Worm (Caenorhabditis elegans) whole organism, L1 larva: ENCODE data around the gene ufl-1.
A peak's percentile ranks its signal among the peaks of the same experiment; 100 is the strongest.

Experiments used
- C04F5.9 ChIP-seq: sonication (generic microtip); optimal IDR thresholded peaks from 2 replicates; lab custom pipeline; 2016; ENCODE audit warnings: missing genetic modification characterization, missing compliant biosample characterization
- C34B4.2 ChIP-seq: sonication (generic microtip); optimal IDR thresholded peaks from 2 replicates; lab custom pipeline; 2017; ENCODE audit warnings: mild to moderate bottlenecking, missing genetic modification characterization, missing compliant biosample characterization
- F16B12.6 ChIP-seq: fragments of 150-350 bp; optimal IDR thresholded peaks from 2 replicates; lab custom pipeline; 2014; ENCODE audit warnings: missing biosample characterization, missing genetic modification characterization
- aha-1 ChIP-seq: fragments of 150-350 bp; optimal IDR thresholded peaks from 2 replicates; lab custom pipeline; 2014; ENCODE audit warnings: missing biosample characterization, missing genetic modification characterization
- aly-2 ChIP-seq: fragments of 150-350 bp; optimal IDR thresholded peaks from 2 replicates; lab custom pipeline; 2014; ENCODE audit warnings: missing biosample characterization, missing genetic modification characterization
- ama-1 ChIP-seq: fragments of 150-350 bp; optimal IDR thresholded peaks from 2 replicates; lab custom pipeline; 2014
- blmp-1 ChIP-seq: fragments of 150-350 bp; optimal IDR thresholded peaks from 2 replicates; lab custom pipeline; 2014; ENCODE audit warnings: missing biosample characterization, missing genetic modification characterization
- ceh-90 ChIP-seq: sonication (generic microtip); optimal IDR thresholded peaks from 2 replicates; lab custom pipeline; 2016; ENCODE audit warnings: missing genetic modification characterization, missing compliant biosample characterization
- ces-1 ChIP-seq: fragments of 150-350 bp; optimal IDR thresholded peaks from 2 replicates; lab custom pipeline; 2014; ENCODE audit warnings: missing biosample characterization, missing genetic modification reagents, missing genetic modification characterization
- dsc-1 ChIP-seq: sonication (generic microtip); optimal IDR thresholded peaks from 2 replicates; lab custom pipeline; 2016; ENCODE audit warnings: mild to moderate bottlenecking, missing genetic modification characterization, missing compliant biosample characterization
- efl-1 ChIP-seq, 4 experiments: fragments of 150-350 bp; optimal IDR thresholded peaks in 3 of 4; peaks in 1 of 4; 1 replicate in 1 of 4; 2 replicates in 3 of 4; lab custom pipeline; 2014; ENCODE audit warnings: missing biosample characterization in 2 of 4, missing genetic modification characterization in 2 of 4, missing genetic modification reagents in 2 of 4
- egl-27 ChIP-seq, 2 experiments: fragments of 150-350 bp in 1 of 2; sonication (generic microtip); optimal IDR thresholded peaks; 3 replicates each; lab custom pipeline; 2017 to 2018; ENCODE audit warnings: missing biosample characterization in 2 of 2, missing genetic modification characterization in 2 of 2, missing genetic modification reagents in 2 of 2
- ets-5 ChIP-seq: fragments of 200-800 bp; sonication (Bioruptor generic); IDR thresholded peaks from 2 replicates; pipeline ENCODE4 v1.3.6; 2022; ENCODE audit warnings: missing genetic modification characterization, missing compliant biosample characterization
- fkh-10 ChIP-seq: sonication (generic microtip); optimal IDR thresholded peaks from 2 replicates; lab custom pipeline; 2017; ENCODE audit warnings: missing biosample characterization, missing genetic modification reagents, missing genetic modification characterization
- fkh-8 ChIP-seq: sonication (generic microtip); optimal IDR thresholded peaks from 2 replicates; lab custom pipeline; 2016; ENCODE audit warnings: mild to moderate bottlenecking, missing genetic modification characterization, missing compliant biosample characterization
- grh-1 ChIP-seq: fragments of 200-800 bp; sonication (Bioruptor generic); IDR thresholded peaks from 2 replicates; pipeline ENCODE4 v1.3.6; 2022; ENCODE audit warnings: missing genetic modification reagents, missing genetic modification characterization, missing compliant biosample characterization
- hlh-4 ChIP-seq: sonication (generic microtip); optimal IDR thresholded peaks from 2 replicates; lab custom pipeline; 2016; ENCODE audit warnings: mild to moderate bottlenecking, missing genetic modification characterization, missing compliant biosample characterization
- irx-1 ChIP-seq: sonication (generic microtip); optimal IDR thresholded peaks from 2 replicates; lab custom pipeline; 2016; ENCODE audit warnings: missing genetic modification characterization, missing compliant biosample characterization
- isw-1 ChIP-seq: fragments of 200-800 bp; sonication (Bioruptor generic); IDR thresholded peaks from 2 replicates; pipeline ENCODE4 v1.3.6; 2022; ENCODE audit warnings: missing genetic modification characterization, missing compliant biosample characterization
- jun-1 ChIP-seq: fragments of 150-350 bp; optimal IDR thresholded peaks from 2 replicates; lab custom pipeline; 2014; ENCODE audit warnings: missing biosample characterization, missing genetic modification reagents, missing genetic modification characterization
- lin-13 ChIP-seq: fragments of 150-350 bp; optimal IDR thresholded peaks from 2 replicates; lab custom pipeline; 2014; ENCODE audit warnings: missing biosample characterization, missing genetic modification reagents, missing genetic modification characterization
- lin-14 ChIP-seq: fragments of 200-800 bp; sonication (Bioruptor generic); optimal IDR thresholded peaks from 2 replicates; lab custom pipeline; 2018; ENCODE audit warnings: mild to moderate bottlenecking, missing genetic modification characterization, moderate library complexity, missing compliant biosample characterization
- lin-15B ChIP-seq: fragments of 150-350 bp; sonication (generic microtip); optimal IDR thresholded peaks from 3 replicates; lab custom pipeline; 2014; ENCODE audit warnings: missing biosample characterization, missing genetic modification characterization
- lin-35 ChIP-seq, 2 experiments: fragments of 150-350 bp; optimal IDR thresholded peaks; 2 replicates each; lab custom pipeline; 2014; ENCODE audit warnings: missing biosample characterization in 2 of 2, missing genetic modification characterization in 2 of 2, missing genetic modification reagents in 2 of 2
- lin-39 ChIP-seq: fragments of 150-350 bp; optimal IDR thresholded peaks from 2 replicates; lab custom pipeline; 2014; ENCODE audit warnings: missing biosample characterization, missing genetic modification reagents, missing genetic modification characterization
- lir-3 ChIP-seq: sonication (generic microtip); optimal IDR thresholded peaks from 2 replicates; lab custom pipeline; 2016; ENCODE audit warnings: mild to moderate bottlenecking, missing genetic modification characterization, moderate library complexity, missing compliant biosample characterization; ENCODE audit not compliant: poor library complexity
- mab-9 ChIP-seq: fragments of 200-800 bp; sonication (Bioruptor generic); IDR thresholded peaks from 2 replicates; pipeline ENCODE4 v1.3.6; 2022; ENCODE audit warnings: missing genetic modification reagents, missing genetic modification characterization, missing compliant biosample characterization
- mdl-1 ChIP-seq, 2 experiments: fragments of 150-350 bp; optimal IDR thresholded peaks; 2 replicates each; lab custom pipeline; 2014 to 2017; ENCODE audit warnings: missing biosample characterization in 2 of 2, missing genetic modification characterization in 2 of 2, inconsistent platforms in 1 of 2
- mef-2 ChIP-seq: fragments of 150-350 bp; optimal IDR thresholded peaks from 2 replicates; lab custom pipeline; 2014; ENCODE audit warnings: missing biosample characterization, missing genetic modification characterization
- mep-1 ChIP-seq: fragments of 150-350 bp; optimal IDR thresholded peaks from 2 replicates; lab custom pipeline; 2014; ENCODE audit warnings: missing biosample characterization, missing genetic modification characterization
- nhr-11 ChIP-seq: fragments of 150-350 bp; optimal IDR thresholded peaks from 2 replicates; lab custom pipeline; 2014; ENCODE audit warnings: missing biosample characterization, missing genetic modification characterization
- nhr-19 ChIP-seq: fragments of 200-800 bp; sonication (Bioruptor generic); conservative IDR thresholded peaks from 2 replicates; pipeline ENCODE4 v1.3.6; 2022; ENCODE audit warnings: missing genetic modification characterization, missing compliant biosample characterization
- nhr-237 ChIP-seq: fragments of 150-350 bp; optimal IDR thresholded peaks from 2 replicates; lab custom pipeline; 2014; ENCODE audit warnings: missing biosample characterization, missing genetic modification characterization
- nhr-28 ChIP-seq: fragments of 150-350 bp; optimal IDR thresholded peaks from 2 replicates; lab custom pipeline; 2014; ENCODE audit warnings: missing biosample characterization, missing genetic modification characterization
- nhr-71 ChIP-seq: sonication (generic microtip); optimal IDR thresholded peaks from 2 replicates; lab custom pipeline; 2016; ENCODE audit warnings: mild to moderate bottlenecking, missing genetic modification characterization, moderate library complexity, missing compliant biosample characterization
- nhr-76 ChIP-seq: sonication (generic microtip); optimal IDR thresholded peaks from 2 replicates; lab custom pipeline; 2017; ENCODE audit warnings: missing biosample characterization, missing genetic modification characterization
- nhr-84 ChIP-seq: sonication (generic microtip); optimal IDR thresholded peaks from 2 replicates; lab custom pipeline; 2017; ENCODE audit warnings: missing biosample characterization, missing genetic modification characterization
- nhr-85 ChIP-seq: sonication (generic microtip); peaks from one replicate; lab custom pipeline; 2016; ENCODE audit warnings: missing genetic modification characterization, inconsistent platforms, missing compliant biosample characterization
- nhr-90 ChIP-seq: sonication (generic microtip); optimal IDR thresholded peaks from 2 replicates; lab custom pipeline; 2016; ENCODE audit warnings: mild to moderate bottlenecking, missing genetic modification characterization, missing compliant biosample characterization; ENCODE audit not compliant: poor library complexity
- pag-3 ChIP-seq: sonication (generic microtip); optimal IDR thresholded peaks from 2 replicates; lab custom pipeline; 2017; ENCODE audit warnings: missing genetic modification characterization, mild to moderate bottlenecking, missing compliant biosample characterization, antibody characterized with exemption, borderline replicate concordance; ENCODE audit not compliant: insufficient read depth
- pax-3 ChIP-seq: fragments of 200-800 bp; sonication (Bioruptor generic); optimal IDR thresholded peaks from 2 replicates; lab custom pipeline; 2018; ENCODE audit warnings: mild to moderate bottlenecking, missing genetic modification characterization, moderate library complexity, missing compliant biosample characterization
- skn-1 ChIP-seq: fragments of 150-350 bp; optimal IDR thresholded peaks from 2 replicates; lab custom pipeline; 2014; ENCODE audit warnings: missing biosample characterization, missing genetic modification characterization
- snu-23 ChIP-seq: sonication (generic microtip); optimal IDR thresholded peaks from 2 replicates; lab custom pipeline; 2016; ENCODE audit warnings: missing genetic modification characterization, missing compliant biosample characterization
- sox-4 ChIP-seq: sonication (generic microtip); optimal IDR thresholded peaks from 2 replicates; lab custom pipeline; 2016; ENCODE audit warnings: missing genetic modification characterization, missing compliant biosample characterization
- sptf-1 ChIP-seq: fragments of 150-350 bp; optimal IDR thresholded peaks from 2 replicates; lab custom pipeline; 2014; ENCODE audit warnings: missing biosample characterization, missing genetic modification characterization
- tbx-2 ChIP-seq: sonication (generic microtip); optimal IDR thresholded peaks from 2 replicates; lab custom pipeline; 2016; ENCODE audit warnings: missing genetic modification characterization, missing compliant biosample characterization
- unc-130 ChIP-seq: fragments of 150-350 bp; optimal IDR thresholded peaks from 2 replicates; lab custom pipeline; 2017; ENCODE audit warnings: missing biosample characterization, missing genetic modification characterization, inconsistent platforms
- unc-62 ChIP-seq: fragments of 150-350 bp; optimal IDR thresholded peaks from 2 replicates; lab custom pipeline; 2014; ENCODE audit warnings: missing biosample characterization, missing genetic modification reagents, missing genetic modification characterization
- unc-98 ChIP-seq: fragments of 200-800 bp; sonication (Bioruptor generic); IDR thresholded peaks from 2 replicates; pipeline ENCODE4 v1.3.6; 2022; ENCODE audit warnings: missing genetic modification characterization, missing compliant biosample characterization
- xbp-1 ChIP-seq: sonication (generic microtip); optimal IDR thresholded peaks from 2 replicates; lab custom pipeline; 2016; ENCODE audit warnings: missing genetic modification characterization, missing compliant biosample characterization
- zag-1 ChIP-seq: fragments of 150-350 bp; optimal IDR thresholded peaks from 2 replicates; lab custom pipeline; 2014; ENCODE audit warnings: missing biosample characterization, missing genetic modification characterization
- zip-4 ChIP-seq: fragments of 200-800 bp; sonication (Bioruptor generic); optimal IDR thresholded peaks from 2 replicates; lab custom pipeline; 2018; ENCODE audit warnings: mild to moderate bottlenecking, missing genetic modification characterization, moderate library complexity, missing compliant biosample characterization
- ztf-4 ChIP-seq: fragments of 150-350 bp; optimal IDR thresholded peaks from 2 replicates; lab custom pipeline; 2014; ENCODE audit warnings: missing biosample characterization, missing genetic modification characterization

The ufl-1 gene

ce11 chrIV:7044552-7045139 lies 8.0 kb upstream of the ufl-1 start, which contains the start of gene tin-9.1:
tin-9.1 (minus strand) TSS chrIV:7044602.
- no peak for TF ChIP-seq pag-3 (tag; lab: Kevin White, UChicago)
- TF ChIP-seq irx-1 (tag; lab: Kevin White, UChicago) = peak; percentile 68
- TF ChIP-seq skn-1 (tag; lab: Kevin White, UChicago) = peak; percentile 89
- peak; percentile 58 for TF ChIP-seq lin-15B (tag; lab: Kevin White, UChicago)
- TF ChIP-seq grh-1 = peak; percentile 57; the same call in 1 of the 2 replicates
- peak; percentile 43 for TF ChIP-seq nhr-11 (tag; lab: Kevin White, UChicago)
- TF ChIP-seq mdl-1 (tag; optimal IDR thresholded peaks at IDR 0.05; lab: Kevin White, UChicago) = peak in 1 of 2 experiments; percentile 72
- TF ChIP-seq lin-14 (GFP tag; lab: Kevin White, UChicago) = peak; percentile 87
- TF ChIP-seq efl-1 (optimal IDR thresholded peaks at IDR 0.05; lab: Kevin White, UChicago) = peak; percentile 77 to 84
- TF ChIP-seq efl-1 (GFP tag; optimal IDR thresholded peaks at IDR 0.05 in 1 of 2; lab: Kevin White, UChicago) = peak; percentile 80 to 97
- TF ChIP-seq sptf-1 = no peak
- TF ChIP-seq nhr-90 (tag; lab: Kevin White, UChicago) = peak; percentile 74
- no peak for TF ChIP-seq zag-1
- TF ChIP-seq nhr-237 (tag; lab: Kevin White, UChicago) = peak; percentile 36
- TF ChIP-seq ces-1 (GFP tag; lab: Kevin White, UChicago) = no peak
- TF ChIP-seq lir-3 (tag; lab: Kevin White, UChicago) = peak; percentile 39
- peak; percentile 84 for TF ChIP-seq nhr-85 (tag; lab: Kevin White, UChicago)
- peak; percentile 85 for TF ChIP-seq dsc-1 (tag; lab: Kevin White, UChicago)
- TF ChIP-seq xbp-1 (tag; lab: Kevin White, UChicago) = peak; percentile 84
- TF ChIP-seq zip-4 (GFP tag; lab: Kevin White, UChicago) = peak; percentile 26
- TF ChIP-seq jun-1 (tag; lab: Kevin White, UChicago) = peak; percentile 72
- peak; percentile 85 for TF ChIP-seq lin-13 (GFP tag; lab: Kevin White, UChicago)
- peak; percentile 92 for TF ChIP-seq nhr-71
- no peak for TF ChIP-seq unc-98 (GFP tag; lab: Robert Waterston, UW)
- no peak for TF ChIP-seq egl-27 (tag; optimal IDR thresholded peaks at IDR 0.05; lab: Kevin White, UChicago)
- TF ChIP-seq mef-2 = peak; percentile 18
- peak; percentile 5 for TF ChIP-seq C04F5.9 (tag; lab: Kevin White, UChicago)
- TF ChIP-seq unc-62 (GFP tag; lab: Kevin White, UChicago) = no peak
- peak; percentile 39 for TF ChIP-seq F16B12.6 (tag; lab: Kevin White, UChicago)
- peak; percentile 76 for TF ChIP-seq blmp-1 (tag; lab: Kevin White, UChicago)
- TF ChIP-seq mep-1 = peak; percentile 95
- no peak for TF ChIP-seq nhr-28
- TF ChIP-seq ama-1 = peak; percentile 16
- peak; percentile 84 for TF ChIP-seq lin-35 (GFP tag; optimal IDR thresholded peaks at IDR 0.05; lab: Kevin White, UChicago)
- TF ChIP-seq nhr-76 (tag; lab: Kevin White, UChicago) = no peak
- peak; percentile 70 for TF ChIP-seq isw-1 (GFP tag; lab: Robert Waterston, UW)
- TF ChIP-seq fkh-10 (GFP tag; lab: Kevin White, UChicago) = no peak
- peak; percentile 67 for TF ChIP-seq unc-130 (tag; lab: Kevin White, UChicago)
- peak; percentile 81 for TF ChIP-seq ztf-4
- peak; percentile 32 for TF ChIP-seq sox-4 (tag; lab: Kevin White, UChicago)
- peak; percentile 69 for TF ChIP-seq fkh-8 (tag; lab: Kevin White, UChicago)
- TF ChIP-seq pax-3 (tag; lab: Kevin White, UChicago) = no peak
- TF ChIP-seq mab-9 (GFP tag; lab: Robert Waterston, UW) = peak; percentile 22; the same call in 1 of the 2 replicates
- TF ChIP-seq nhr-19 = peak; percentile 91
- peak; percentile 89 for TF ChIP-seq snu-23 (GFP tag; lab: Kevin White, UChicago)
- no peak for TF ChIP-seq aha-1
- TF ChIP-seq ets-5 (GFP tag; lab: Robert Waterston, UW) = no peak
- TF ChIP-seq nhr-84 = no peak
- peak; percentile 76 for TF ChIP-seq lin-39 (tag; lab: Kevin White, UChicago)
- TF ChIP-seq ceh-90 (tag; lab: Kevin White, UChicago) = no peak
- peak; percentile 60 for TF ChIP-seq aly-2 (tag; lab: Kevin White, UChicago)
- peak; percentile 84 for TF ChIP-seq tbx-2 (tag; lab: Kevin White, UChicago)
- no peak for TF ChIP-seq C34B4.2
- TF ChIP-seq hlh-4 (tag; lab: Kevin White, UChicago) = no peak
